Worm (Caenorhabditis elegans): Measurements from ENCODE around the gene fbxa-105.

fbxa-105 gene

ce11 chrV:7434805-7435363, 43.1 kb upstream of the fbxa-105 start (continued):
- TF ChIP-seq fkh-10 (GFP tag; optimal IDR thresholded peaks at IDR 0.05) (peak; percentile 33), nhr-71 (tag; optimal IDR thresholded peaks at IDR 0.05) (peak; percentile 92), dpl-1 (GFP tag; optimal IDR thresholded peaks at IDR 0.05) (peak in 2 of 3 experiments; percentile 37 to 45), fos-1 (tag; optimal IDR thresholded peaks at IDR 0.05) (no peak), rnt-1 (tag; optimal IDR thresholded peaks at IDR 0.05) (peak; percentile 56), sup-37 (GFP tag; optimal IDR thresholded peaks at IDR 0.05) (peak; percentile 31), pax-3 (tag; optimal IDR thresholded peaks at IDR 0.05) (peak; percentile 29), efl-1 (optimal IDR thresholded peaks at IDR 0.05) (peak; percentile 19 to 41), efl-1 (GFP tag; optimal IDR thresholded peaks at IDR 0.05 in 1 of 2) (peak in 1 of 2 experiments; percentile 87), nhr-237 (tag; optimal IDR thresholded peaks at IDR 0.05) (no peak), lin-15B (tag; optimal IDR thresholded peaks at IDR 0.05) (no peak), nhr-11 (tag; optimal IDR thresholded peaks at IDR 0.05) (no peak), swsn-7 (tag; optimal IDR thresholded peaks at IDR 0.05) (peak; percentile 63), grh-1 (GFP tag; IDR thresholded peaks at IDR 0.05) (no peak), mdl-1 (tag; optimal IDR thresholded peaks at IDR 0.05) (peak in 1 of 2 experiments; percentile 89), hlh-4 (tag; optimal IDR thresholded peaks at IDR 0.05) (no peak), tbx-2 (tag; optimal IDR thresholded peaks at IDR 0.05) (peak; percentile 69), fkh-4 (tag; optimal IDR thresholded peaks at IDR 0.05; ENCODE audit: borderline replicate concordance) (no peak), egl-27 (tag; optimal IDR thresholded peaks at IDR 0.05) (no peak), isw-1 (GFP tag; IDR thresholded peaks at IDR 0.05) (no peak), nhr-20 (tag; optimal IDR thresholded peaks at IDR 0.05) (peak; percentile 78), unc-30 (tag; optimal IDR thresholded peaks at IDR 0.05) (no peak), nhr-47 (tag; optimal IDR thresholded peaks at IDR 0.05) (peak; percentile 55), ceh-63 (GFP tag; optimal IDR thresholded peaks at IDR 0.05) (no peak), fkh-8 (tag; optimal IDR thresholded peaks at IDR 0.05) (peak; percentile 73), ztf-4 (tag; optimal IDR thresholded peaks at IDR 0.05) (no peak), nhr-77 (tag; optimal IDR thresholded peaks at IDR 0.05) (no peak), ceh-90 (tag; optimal IDR thresholded peaks at IDR 0.05) (no peak), ces-1 (GFP tag; optimal IDR thresholded peaks at IDR 0.05) (no peak), aly-2 (tag; optimal IDR thresholded peaks at IDR 0.05) (no peak), nhr-84 (tag; optimal IDR thresholded peaks at IDR 0.05) (no peak), ceh-82 (tag; optimal IDR thresholded peaks at IDR 0.05) (peak; percentile 25 to 32 (median 28))

DNA sequence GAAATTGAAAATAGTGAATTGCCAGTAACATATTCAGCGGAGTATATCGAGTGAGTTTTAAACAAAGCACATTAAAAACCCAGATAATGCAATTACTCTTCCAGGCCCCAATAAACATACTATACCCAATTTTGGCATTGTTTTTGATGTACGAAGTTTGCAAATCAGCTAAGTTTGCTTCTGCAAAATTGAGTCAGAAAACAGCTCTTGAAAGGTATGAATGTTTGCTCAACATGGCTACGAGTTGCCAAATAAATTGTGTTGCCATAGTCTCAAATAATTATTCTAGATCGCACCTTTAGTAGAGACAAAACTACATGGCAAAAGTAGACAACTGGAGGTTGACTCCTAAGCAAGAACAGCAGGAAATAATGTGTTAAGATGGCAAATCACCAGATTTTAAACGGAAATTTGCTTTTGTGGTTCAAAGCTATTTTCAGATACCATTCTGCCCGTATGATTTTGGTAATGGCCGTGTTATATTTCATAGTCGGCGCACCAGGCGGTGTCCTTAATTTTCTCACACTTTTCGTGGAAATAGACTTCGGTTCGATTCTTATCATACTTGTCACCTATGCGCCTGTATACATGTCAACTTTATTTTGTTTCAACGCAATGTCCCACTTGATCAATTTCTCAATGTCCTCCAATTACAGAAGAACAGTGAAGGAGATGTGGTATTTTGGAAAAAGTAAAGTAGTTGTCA, 40.8 kb upstream of the fbxa-105 start:
- no peak for TF ChIP-seq nhr-11 (tag; optimal IDR thresholded peaks at IDR 0.05)
- TF ChIP-seq snu-23 (GFP tag; optimal IDR thresholded peaks at IDR 0.05) = peak; percentile 44
- TF ChIP-seq rnt-1 (tag; optimal IDR thresholded peaks at IDR 0.05) = no peak
- no peak for TF ChIP-seq tbx-2 (tag; optimal IDR thresholded peaks at IDR 0.05)
- TF ChIP-seq aha-1 (tag; optimal IDR thresholded peaks at IDR 0.05) = no peak
- TF ChIP-seq mef-2 (tag; optimal IDR thresholded peaks at IDR 0.05) = no peak
- TF ChIP-seq efl-3 (GFP tag; optimal IDR thresholded peaks at IDR 0.05) = no peak
- no peak for TF ChIP-seq pag-3 (tag; optimal IDR thresholded peaks at IDR 0.05; ENCODE audit: borderline replicate concordance, insufficient read depth)
- no peak for TF ChIP-seq lin-15B (tag; optimal IDR thresholded peaks at IDR 0.05)
- no peak for TF ChIP-seq hpl-2 (GFP tag; optimal IDR thresholded peaks at IDR 0.05)
- no peak for TF ChIP-seq skn-1 (tag; optimal IDR thresholded peaks at IDR 0.05)
- TF ChIP-seq pax-3 (tag; optimal IDR thresholded peaks at IDR 0.05) = no peak
- TF ChIP-seq ama-1 (optimal IDR thresholded peaks at IDR 0.05) = peak; percentile 52
- TF ChIP-seq zip-4 (GFP tag; optimal IDR thresholded peaks at IDR 0.05) = no peak
- TF ChIP-seq nhr-237 (tag; optimal IDR thresholded peaks at IDR 0.05) = no peak
- no peak for TF ChIP-seq ztf-11 (tag; optimal IDR thresholded peaks at IDR 0.05)
- TF ChIP-seq nhr-84 (tag; optimal IDR thresholded peaks at IDR 0.05) = no peak
- no peak for TF ChIP-seq nhr-77 (tag; optimal IDR thresholded peaks at IDR 0.05)
- no peak for TF ChIP-seq irx-1 (tag; optimal IDR thresholded peaks at IDR 0.05)
- TF ChIP-seq grh-1 (GFP tag; IDR thresholded peaks at IDR 0.05) = no peak
- no peak for TF ChIP-seq nhr-28 (tag; optimal IDR thresholded peaks at IDR 0.05)
- no peak for TF ChIP-seq fos-1 (tag; optimal IDR thresholded peaks at IDR 0.05)
- no peak for TF ChIP-seq egl-13 (tag; optimal IDR thresholded peaks at IDR 0.05)
- 0 out of 2 replicates have a peak, but pooled peaks have one; percentile 10 for TF ChIP-seq ceh-88 (GFP tag; IDR thresholded peaks at IDR 0.05)
- no peak for TF ChIP-seq fkh-10 (GFP tag; optimal IDR thresholded peaks at IDR 0.05)
- no peak for TF ChIP-seq fkh-4 (tag; optimal IDR thresholded peaks at IDR 0.05; ENCODE audit: borderline replicate concordance)
- no peak for TF ChIP-seq Y116A8C.19 (tag; optimal IDR thresholded peaks at IDR 0.05; ENCODE audit: borderline replicate concordance)
- TF ChIP-seq aly-2 (tag; optimal IDR thresholded peaks at IDR 0.05) = no peak
- no peak for TF ChIP-seq sup-37 (GFP tag; optimal IDR thresholded peaks at IDR 0.05)
- TF ChIP-seq elt-2 (tag; optimal IDR thresholded peaks at IDR 0.05) = peak; percentile 5

All from whole organism, L1 larva.